Fruit fly (Drosophila melanogaster): ENCODE results near the gene Send2.

The Send2 gene

DNA sequence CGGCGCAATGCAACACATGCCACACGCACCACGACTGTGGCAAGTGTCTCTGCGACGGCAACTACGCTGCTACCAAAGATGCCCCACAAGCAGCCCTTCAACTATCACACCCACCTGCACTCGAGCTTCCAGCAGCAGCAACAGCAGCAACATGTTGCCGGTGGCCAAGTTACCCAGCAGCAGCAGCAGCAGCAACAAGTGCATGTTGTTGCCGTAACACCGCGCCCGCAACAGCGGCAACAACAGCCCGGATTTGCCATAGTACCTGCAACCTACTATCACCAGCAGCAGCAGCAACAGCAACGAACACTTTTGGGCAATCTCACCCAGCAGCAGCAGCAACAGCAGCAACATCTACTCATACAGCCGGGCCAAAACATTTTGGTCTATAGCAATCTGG is 37.8 kb downstream of the Send2 start:
- TF ChIP-seq psq (optimal IDR thresholded peaks at IDR 0.05) = no peak
- no peak for TF ChIP-seq insv (optimal IDR thresholded peaks at IDR 0.05)
- TF ChIP-seq Myc (optimal IDR thresholded peaks at IDR 0.05) = no peak
- no peak for TF ChIP-seq ttk (optimal IDR thresholded peaks at IDR 0.05)
- no peak for TF ChIP-seq Sin3A (optimal IDR thresholded peaks at IDR 0.05)
- no peak for TF ChIP-seq h (optimal IDR thresholded peaks at IDR 0.05)

DNA sequence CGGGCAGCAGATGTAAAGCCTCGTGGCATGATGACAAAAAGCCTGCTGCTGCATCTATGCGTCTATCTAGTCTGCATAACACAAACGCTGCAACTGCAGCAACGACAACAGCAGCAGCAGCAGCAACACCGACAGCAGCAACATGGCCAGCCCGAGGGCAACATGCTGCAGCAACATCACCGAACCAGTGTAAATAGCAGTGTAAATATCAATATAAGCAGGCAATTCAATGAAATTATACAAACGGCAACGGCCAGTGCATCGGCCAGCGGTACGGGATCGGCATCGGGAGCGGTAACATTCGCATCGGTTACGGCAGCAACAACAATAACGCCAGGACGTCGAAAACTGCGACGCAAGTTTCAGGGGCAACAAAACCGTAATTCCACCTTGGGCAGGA is 38.3 kb downstream of the Send2 start:
- TF ChIP-seq psq (optimal IDR thresholded peaks at IDR 0.05) = no peak
- TF ChIP-seq Myc (optimal IDR thresholded peaks at IDR 0.05) = no peak
- TF ChIP-seq Sin3A (optimal IDR thresholded peaks at IDR 0.05) = no peak
- TF ChIP-seq insv (optimal IDR thresholded peaks at IDR 0.05) = no peak
- no peak for TF ChIP-seq ttk (optimal IDR thresholded peaks at IDR 0.05)

DNA sequence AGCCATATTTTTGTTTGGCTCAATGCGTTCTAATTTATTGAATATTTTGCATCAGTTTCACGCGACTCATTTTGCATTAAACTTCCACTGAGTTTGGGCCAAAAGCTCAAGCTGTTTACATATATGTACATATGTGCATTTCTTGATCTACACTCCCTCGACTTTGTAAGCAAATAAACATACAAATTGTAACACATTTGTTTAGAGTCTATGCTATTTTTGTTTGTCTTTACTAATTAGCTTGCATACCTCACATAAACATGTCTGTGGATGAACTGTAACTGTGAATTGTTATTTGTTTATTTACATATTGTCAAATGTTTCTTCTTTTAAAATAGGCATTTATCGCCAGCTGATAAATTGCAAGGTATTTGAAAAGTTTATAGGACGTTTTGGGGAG is 39.0 kb downstream of the Send2 start:
- no peak for TF ChIP-seq Myc (optimal IDR thresholded peaks at IDR 0.05)
- no peak for TF ChIP-seq Sin3A (optimal IDR thresholded peaks at IDR 0.05)
- TF ChIP-seq ttk (optimal IDR thresholded peaks at IDR 0.05) = no peak
- TF ChIP-seq insv (optimal IDR thresholded peaks at IDR 0.05) = no peak
- no peak for TF ChIP-seq h (optimal IDR thresholded peaks at IDR 0.05)
- no peak for TF ChIP-seq psq (optimal IDR thresholded peaks at IDR 0.05)

DNA sequence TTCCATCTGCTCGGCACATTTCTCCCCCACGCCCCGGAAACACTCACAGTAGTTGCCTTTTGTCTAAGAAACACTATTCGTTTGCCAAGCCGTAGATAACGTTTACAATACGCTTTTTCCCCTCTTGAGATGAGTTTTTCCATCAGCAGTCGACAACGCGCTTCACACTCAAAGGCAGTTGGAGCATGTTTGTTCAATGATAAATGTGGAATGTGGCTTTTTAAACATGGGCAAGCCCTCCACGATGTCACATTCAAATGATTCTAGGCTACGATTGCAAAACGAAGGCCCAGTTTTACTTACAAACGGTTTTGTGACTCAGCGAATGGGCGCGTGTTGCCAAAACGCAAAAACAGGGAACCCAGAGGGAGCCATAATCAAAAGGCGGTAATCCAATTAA is 44.0 kb downstream of the Send2 start:
- TF ChIP-seq h (optimal IDR thresholded peaks at IDR 0.05) (no peak), Myc (optimal IDR thresholded peaks at IDR 0.05) (no peak), insv (optimal IDR thresholded peaks at IDR 0.05) (no peak), psq (optimal IDR thresholded peaks at IDR 0.05) (no peak), ttk (optimal IDR thresholded peaks at IDR 0.05) (no peak), Sin3A (optimal IDR thresholded peaks at IDR 0.05) (no peak)

DNA sequence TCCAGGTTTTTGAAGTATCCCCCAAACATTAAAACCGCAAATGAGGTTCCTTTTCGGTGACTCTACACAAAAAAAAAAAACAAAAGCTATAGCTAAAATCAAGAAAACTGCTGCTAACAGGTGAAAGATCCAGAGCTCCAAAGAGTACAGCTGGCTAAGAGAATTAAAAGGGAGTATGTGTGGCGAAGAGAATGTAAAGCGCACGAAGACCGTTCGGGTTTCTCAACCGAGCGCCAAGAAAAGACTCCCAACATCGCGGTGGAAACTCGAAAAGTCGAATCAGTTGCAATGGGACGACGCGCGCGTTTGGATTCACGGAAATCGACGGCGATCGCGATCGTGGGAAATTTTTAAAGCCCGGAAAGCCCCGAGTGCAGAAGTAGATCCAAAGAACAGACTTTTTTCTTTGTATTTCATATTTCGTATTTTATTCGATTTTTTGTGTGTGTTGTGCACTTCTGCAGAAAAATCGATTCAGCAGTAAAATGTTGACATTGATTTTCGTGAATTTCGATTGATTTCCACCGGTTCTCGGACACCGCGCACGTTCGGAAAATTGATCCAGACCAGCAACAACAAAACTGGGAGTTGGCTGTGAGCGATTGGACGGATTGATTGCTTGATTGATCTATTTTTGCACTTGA is 45.6 kb downstream of the Send2 start:
- TF ChIP-seq insv (optimal IDR thresholded peaks at IDR 0.05) = no peak
- TF ChIP-seq Sin3A (optimal IDR thresholded peaks at IDR 0.05) = no peak
- no peak for TF ChIP-seq ttk (optimal IDR thresholded peaks at IDR 0.05)

All from Kc167 (cell line).